Worm (Caenorhabditis elegans) whole organism, mixed stage, embryonic: Measurements from ENCODE around the gene cyp-35D1.

Experiments used
- ceh-43 ChIP-seq: fragments of 200-800 bp; sonication (Bioruptor generic); optimal IDR thresholded peaks from 2 replicates; lab custom pipeline; 2018; ENCODE audit warnings: mild to moderate bottlenecking, missing genetic modification characterization, moderate library complexity, missing compliant biosample characterization
- elt-1 ChIP-seq: sonication (generic microtip); optimal IDR thresholded peaks from 2 replicates; lab custom pipeline; 2017; ENCODE audit warnings: missing genetic modification characterization, mild to moderate bottlenecking, missing compliant biosample characterization, antibody characterized with exemption, moderate library complexity, borderline replicate concordance; ENCODE audit not compliant: insufficient read depth
- flh-1 ChIP-seq: fragments of 200-800 bp; sonication (Bioruptor generic); optimal IDR thresholded peaks from 2 replicates; lab custom pipeline; 2018; ENCODE audit warnings: mild to moderate bottlenecking, missing genetic modification characterization, moderate library complexity, missing compliant biosample characterization
- ham-2 ChIP-seq: fragments of 200-800 bp; sonication (Bioruptor generic); optimal IDR thresholded peaks from 2 replicates; lab custom pipeline; 2018; ENCODE audit warnings: mild to moderate bottlenecking, missing genetic modification characterization, missing compliant biosample characterization
- hlh-1 ChIP-seq: fragments of 150-350 bp; optimal IDR thresholded peaks from 2 replicates; lab custom pipeline; 2014; ENCODE audit warnings: missing biosample characterization, missing genetic modification reagents, missing genetic modification characterization
- lin-32 ChIP-seq: fragments of 200-800 bp; sonication (Bioruptor generic); optimal IDR thresholded peaks from 2 replicates; lab custom pipeline; 2018; ENCODE audit warnings: mild to moderate bottlenecking, missing genetic modification characterization, missing compliant biosample characterization
- lsy-2 ChIP-seq: fragments of 150-350 bp; optimal IDR thresholded peaks from 2 replicates; lab custom pipeline; 2014; ENCODE audit warnings: missing biosample characterization, missing genetic modification characterization
- mls-2 ChIP-seq: sonication (generic microtip); optimal IDR thresholded peaks from 2 replicates; lab custom pipeline; 2016; ENCODE audit warnings: mild to moderate bottlenecking, missing genetic modification characterization, moderate library complexity, missing compliant biosample characterization
- nhr-12 ChIP-seq: fragments of 150-350 bp; optimal IDR thresholded peaks from 2 replicates; lab custom pipeline; 2014; ENCODE audit warnings: missing biosample characterization, missing genetic modification characterization
- nhr-2 ChIP-seq: fragments of 150-350 bp; optimal IDR thresholded peaks from 2 replicates; lab custom pipeline; 2014; ENCODE audit warnings: missing biosample characterization, missing genetic modification characterization
- nhr-28 ChIP-seq: fragments of 150-350 bp; optimal IDR thresholded peaks from 2 replicates; lab custom pipeline; 2014; ENCODE audit warnings: missing biosample characterization, missing genetic modification characterization
- nhr-76 ChIP-seq: sonication (generic microtip); optimal IDR thresholded peaks from 2 replicates; lab custom pipeline; 2017; ENCODE audit warnings: missing biosample characterization, missing genetic modification characterization
- sptf-1 ChIP-seq: sonication (generic microtip); optimal IDR thresholded peaks from 2 replicates; lab custom pipeline; 2017; ENCODE audit warnings: mild to moderate bottlenecking, missing genetic modification characterization, moderate library complexity, missing compliant biosample characterization
- tbx-8 ChIP-seq: fragments of 200-800 bp; sonication (Bioruptor generic); optimal IDR thresholded peaks from 2 replicates; lab custom pipeline; 2018; ENCODE audit warnings: mild to moderate bottlenecking, missing genetic modification characterization, moderate library complexity, missing compliant biosample characterization
- zip-8 ChIP-seq: fragments of 150-350 bp; optimal IDR thresholded peaks from 2 replicates; lab custom pipeline; 2014; ENCODE audit warnings: missing biosample characterization, missing genetic modification characterization

Gene cyp-35D1

ce11 chrV:16120499-16120898 lies 51.5 kb downstream of the cyp-35D1 start:
- TF ChIP-seq flh-1 (no peak), mls-2 (tag; lab: Kevin White, UChicago) (no peak), hlh-1 (tag; lab: Kevin White, UChicago) (no peak), nhr-2 (tag; lab: Kevin White, UChicago) (no peak), lin-32 (GFP tag; lab: Kevin White, UChicago) (no peak), ceh-43 (GFP tag; lab: Kevin White, UChicago) (no peak), ham-2 (GFP tag; lab: Kevin White, UChicago) (no peak), tbx-8 (no peak), elt-1 (no peak), lsy-2 (tag; lab: Kevin White, UChicago) (no peak), nhr-76 (no peak), nhr-28 (tag; lab: Kevin White, UChicago) (no peak), nhr-12 (tag; lab: Kevin White, UChicago) (no peak), sptf-1 (no peak), zip-8 (tag; lab: Kevin White, UChicago) (no peak)
- TF ChIP-seq, all 35 proteins: peak for 0
